Worm (Caenorhabditis elegans) whole organism, L2 larva: ENCODE measurements around the gene aakg-4.

Experiments used
- C34F6.9 ChIP-seq: fragments of 150-350 bp; optimal IDR thresholded peaks from 2 replicates; lab custom pipeline; 2014; ENCODE audit warnings: missing biosample characterization, missing genetic modification characterization
- F13H6.1 ChIP-seq: sonication (generic microtip); optimal IDR thresholded peaks from 2 replicates; lab custom pipeline; 2016; ENCODE audit warnings: missing genetic modification characterization, missing compliant biosample characterization
- R02D3.7 ChIP-seq: fragments of 150-350 bp; optimal IDR thresholded peaks from 2 replicates; lab custom pipeline; 2014; ENCODE audit warnings: missing biosample characterization, missing genetic modification characterization
- Y55F3AM.14 ChIP-seq: fragments of 200-800 bp; sonication (Bioruptor generic); optimal IDR thresholded peaks from 2 replicates; lab custom pipeline; 2018; ENCODE audit warnings: mild to moderate bottlenecking, missing genetic modification characterization, missing compliant biosample characterization
- ZK546.5 ChIP-seq: sonication (generic microtip); optimal IDR thresholded peaks from 2 replicates; lab custom pipeline; 2017; ENCODE audit warnings: missing biosample characterization, missing genetic modification characterization
- alr-1 ChIP-seq: fragments of 150-350 bp; optimal IDR thresholded peaks from 2 replicates; lab custom pipeline; 2014; ENCODE audit warnings: missing biosample characterization, missing genetic modification characterization
- ama-1 ChIP-seq: fragments of 150-350 bp; optimal IDR thresholded peaks from 2 replicates; lab custom pipeline; 2018; ENCODE audit warnings: inconsistent platforms
- blmp-1 ChIP-seq: sonication (generic microtip); optimal IDR thresholded peaks from 2 replicates; lab custom pipeline; 2017; ENCODE audit warnings: missing genetic modification characterization, mild to moderate bottlenecking, missing compliant biosample characterization, antibody characterized with exemption, moderate library complexity; ENCODE audit not compliant: insufficient read depth
- ceh-16 ChIP-seq: fragments of 150-350 bp; optimal IDR thresholded peaks from 2 replicates; lab custom pipeline; 2014; ENCODE audit warnings: missing biosample characterization, missing genetic modification characterization
- crh-2 ChIP-seq: sonication (generic microtip); optimal IDR thresholded peaks from 2 replicates; lab custom pipeline; 2017; ENCODE audit warnings: missing biosample characterization, missing genetic modification characterization
- dmd-4 ChIP-seq: sonication (generic microtip); optimal IDR thresholded peaks from 2 replicates; lab custom pipeline; 2017; ENCODE audit warnings: missing biosample characterization, missing genetic modification characterization
- egl-27 ChIP-seq: sonication (generic microtip); optimal IDR thresholded peaks from 3 replicates; lab custom pipeline; 2017; ENCODE audit warnings: missing biosample characterization, missing genetic modification reagents, missing genetic modification characterization
- elt-1 ChIP-seq: fragments of 150-350 bp; optimal IDR thresholded peaks from 2 replicates; lab custom pipeline; 2014; ENCODE audit warnings: missing biosample characterization, missing genetic modification characterization
- elt-3 ChIP-seq: sonication (generic microtip); optimal IDR thresholded peaks from 2 replicates; lab custom pipeline; 2017; ENCODE audit warnings: missing biosample characterization, missing genetic modification characterization
- fos-1 ChIP-seq: fragments of 150-350 bp; optimal IDR thresholded peaks from 2 replicates; lab custom pipeline; 2014; ENCODE audit warnings: missing biosample characterization, missing genetic modification characterization
- gmeb-1 ChIP-seq: fragments of 150-350 bp; optimal IDR thresholded peaks from 2 replicates; lab custom pipeline; 2014; ENCODE audit warnings: missing biosample characterization, missing genetic modification characterization
- lin-11 ChIP-seq: fragments of 150-350 bp; sonication (generic microtip); optimal IDR thresholded peaks from 2 replicates; lab custom pipeline; 2014; ENCODE audit warnings: missing biosample characterization, missing genetic modification characterization, inconsistent platforms, mixed read lengths
- lin-13 ChIP-seq: fragments of 150-350 bp; optimal IDR thresholded peaks from 2 replicates; lab custom pipeline; 2014; ENCODE audit warnings: missing biosample characterization, missing genetic modification reagents, missing genetic modification characterization
- lin-39 ChIP-seq: fragments of 150-350 bp; optimal IDR thresholded peaks from 2 replicates; lab custom pipeline; 2014; ENCODE audit warnings: missing biosample characterization, missing genetic modification reagents, missing genetic modification characterization
- mdl-1 ChIP-seq, 2 experiments: fragments of 150-350 bp in 1 of 2; sonication (generic microtip) in 1 of 2; optimal IDR thresholded peaks; 2 replicates each; lab custom pipeline; 2017; ENCODE audit warnings: missing biosample characterization in 2 of 2, missing genetic modification characterization in 2 of 2
- nhr-10 ChIP-seq: sonication (generic microtip); optimal IDR thresholded peaks from 2 replicates; lab custom pipeline; 2017; ENCODE audit warnings: missing biosample characterization, missing genetic modification characterization
- nhr-11 ChIP-seq: fragments of 150-350 bp; optimal IDR thresholded peaks from 2 replicates; lab custom pipeline; 2014; ENCODE audit warnings: missing biosample characterization, missing genetic modification characterization
- nhr-12 ChIP-seq: fragments of 150-350 bp; optimal IDR thresholded peaks from 2 replicates; lab custom pipeline; 2014; ENCODE audit warnings: missing biosample characterization, missing genetic modification characterization
- nhr-129 ChIP-seq: fragments of 150-350 bp; optimal IDR thresholded peaks from 2 replicates; lab custom pipeline; 2014; ENCODE audit warnings: missing biosample characterization, missing genetic modification characterization
- nhr-21 ChIP-seq: fragments of 150-350 bp; optimal IDR thresholded peaks from 2 replicates; lab custom pipeline; 2014; ENCODE audit warnings: missing biosample characterization, missing genetic modification characterization
- nhr-23 ChIP-seq: fragments of 150-350 bp; optimal IDR thresholded peaks from 2 replicates; lab custom pipeline; 2014; ENCODE audit warnings: missing biosample characterization, missing genetic modification reagents, missing genetic modification characterization
- nhr-237 ChIP-seq: fragments of 150-350 bp; optimal IDR thresholded peaks from 2 replicates; lab custom pipeline; 2014; ENCODE audit warnings: missing biosample characterization, missing genetic modification characterization
- nhr-25 ChIP-seq: fragments of 150-350 bp; sonication (generic microtip); optimal IDR thresholded peaks from 3 replicates; lab custom pipeline; 2014; ENCODE audit warnings: missing biosample characterization, missing genetic modification characterization
- nhr-6 ChIP-seq: fragments of 150-350 bp; optimal IDR thresholded peaks from 2 replicates; lab custom pipeline; 2014; ENCODE audit warnings: missing biosample characterization, missing genetic modification characterization
- nhr-77 ChIP-seq: fragments of 150-350 bp; optimal IDR thresholded peaks from 2 replicates; lab custom pipeline; 2014; ENCODE audit warnings: missing biosample characterization, missing genetic modification characterization
- peb-1 ChIP-seq: fragments of 150-350 bp; optimal IDR thresholded peaks from 2 replicates; lab custom pipeline; 2014; ENCODE audit warnings: missing biosample characterization, missing genetic modification characterization
- skn-1 ChIP-seq: sonication (generic microtip); optimal IDR thresholded peaks from 2 replicates; lab custom pipeline; 2017; ENCODE audit warnings: missing biosample characterization, missing genetic modification characterization
- sma-3 ChIP-seq: sonication (generic microtip); optimal IDR thresholded peaks from 2 replicates; lab custom pipeline; 2016; ENCODE audit warnings: missing genetic modification reagents, missing genetic modification characterization, missing compliant biosample characterization
- sma-9 ChIP-seq, 2 experiments: fragments of 150-350 bp in 1 of 2; sonication (generic microtip) in 1 of 2; optimal IDR thresholded peaks; 2 replicates each; lab custom pipeline; 2014 to 2016; ENCODE audit warnings: missing genetic modification characterization in 2 of 2, mild to moderate bottlenecking in 1 of 2, missing biosample characterization in 1 of 2, missing compliant biosample characterization in 1 of 2, missing genetic modification reagents in 1 of 2, moderate library complexity in 1 of 2
- unc-39 ChIP-seq: fragments of 150-350 bp; optimal IDR thresholded peaks from 2 replicates; lab custom pipeline; 2014; ENCODE audit warnings: missing biosample characterization, missing genetic modification characterization
- unc-55 ChIP-seq: fragments of 150-350 bp; sonication (generic microtip); optimal IDR thresholded peaks from 3 replicates; lab custom pipeline; 2014; ENCODE audit warnings: missing biosample characterization, missing genetic modification reagents, missing genetic modification characterization
- unc-62 ChIP-seq: fragments of 150-350 bp; optimal IDR thresholded peaks from 2 replicates; lab custom pipeline; 2014; ENCODE audit warnings: missing biosample characterization, missing genetic modification reagents, missing genetic modification characterization
- ztf-11 ChIP-seq: sonication (generic microtip); optimal IDR thresholded peaks from 2 replicates; lab custom pipeline; 2017; ENCODE audit warnings: missing biosample characterization, missing genetic modification characterization
- ztf-4 ChIP-seq: fragments of 150-350 bp; optimal IDR thresholded peaks from 2 replicates; lab custom pipeline; 2014; ENCODE audit warnings: missing biosample characterization, missing genetic modification characterization

Gene aakg-4

DNA sequence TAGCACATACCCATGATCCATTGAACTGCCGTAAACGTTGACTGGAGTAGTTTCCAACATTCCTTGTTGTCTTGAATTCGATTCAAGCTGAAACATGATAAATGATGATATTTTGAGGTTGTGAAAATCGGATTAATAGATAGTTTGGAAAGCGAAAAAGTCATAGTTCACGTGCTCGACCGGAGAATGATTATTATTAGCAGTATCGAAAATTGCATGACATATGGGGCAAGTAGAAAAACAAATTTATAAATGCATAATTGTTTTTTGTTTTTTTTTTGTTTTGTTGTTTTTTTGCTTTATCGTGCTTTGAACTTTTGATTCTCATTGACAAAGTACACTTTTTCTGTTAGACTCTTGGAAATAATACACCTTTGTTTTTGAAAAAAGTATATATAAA lies at the start of gene aakg-4:
Gene aakg-4 (minus strand): TSS at position 101 of the 400 bp plus-strand sequence.
- TF ChIP-seq nhr-237 (tag; lab: Kevin White, UChicago), result no peak
- no peak for TF ChIP-seq R02D3.7 (tag; lab: Kevin White, UChicago)
- no peak for TF ChIP-seq F13H6.1 (tag; lab: Kevin White, UChicago)
- TF ChIP-seq ztf-4 (tag; lab: Kevin White, UChicago), result no peak
- TF ChIP-seq fos-1 (tag; lab: Kevin White, UChicago), result no peak
- TF ChIP-seq elt-3 (tag; lab: Kevin White, UChicago), result no peak
- TF ChIP-seq elt-1 (tag; lab: Kevin White, UChicago), result no peak
- TF ChIP-seq unc-55 (GFP tag; lab: Kevin White, UChicago), result no peak
- no peak for TF ChIP-seq nhr-23 (tag; lab: Kevin White, UChicago)
- no peak for TF ChIP-seq ztf-11
- no peak for TF ChIP-seq C34F6.9 (tag; lab: Kevin White, UChicago)
- no peak for TF ChIP-seq gmeb-1 (tag; lab: Kevin White, UChicago)
- no peak for TF ChIP-seq dmd-4 (tag; lab: Kevin White, UChicago)
- TF ChIP-seq nhr-129 (tag; lab: Kevin White, UChicago), result no peak
- no peak for TF ChIP-seq ama-1

DNA sequence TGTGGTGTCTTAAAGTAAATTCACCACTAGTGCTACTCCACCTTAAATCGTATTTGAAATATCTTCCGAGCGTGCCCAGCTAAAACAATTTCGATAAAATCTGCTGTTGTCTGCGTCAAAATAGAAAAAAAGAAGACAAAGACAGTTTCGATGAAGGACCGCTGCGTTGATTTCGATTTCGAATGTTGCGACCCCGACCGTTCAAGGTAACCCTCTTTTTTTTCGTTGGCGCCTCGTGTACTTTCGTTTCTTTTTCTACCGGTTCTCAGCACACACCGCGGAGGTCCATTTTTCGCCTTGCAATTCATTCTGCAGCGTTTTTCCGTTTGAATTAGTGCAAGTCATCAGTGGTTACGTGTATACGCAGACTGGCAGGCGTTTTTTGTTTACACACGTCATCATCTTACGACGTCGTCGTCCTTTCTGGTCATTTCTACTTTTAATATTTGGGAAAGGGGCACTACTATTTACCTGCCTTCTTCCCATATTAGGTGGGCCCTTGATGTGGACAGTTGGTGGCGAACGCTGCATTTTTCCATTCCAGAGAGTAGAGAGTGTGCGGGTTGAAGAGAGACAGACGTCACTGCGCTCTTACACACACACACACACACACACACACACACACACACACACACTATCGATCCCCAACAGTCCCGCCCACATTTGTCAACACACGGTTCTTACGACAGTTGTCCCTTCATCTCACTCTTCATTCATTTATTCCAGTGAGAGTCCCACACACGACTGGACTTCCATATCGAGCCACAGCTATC lies 49.1 kb upstream of the aakg-4 start:
- no peak for TF ChIP-seq unc-39
- TF ChIP-seq blmp-1 (tag; lab: Kevin White, UChicago), result peak; percentile 85
- TF ChIP-seq nhr-25 (tag; lab: Kevin White, UChicago), result peak; percentile 83
- TF ChIP-seq nhr-11 (tag; lab: Kevin White, UChicago), result no peak
- TF ChIP-seq F13H6.1 (tag; lab: Kevin White, UChicago), result peak; percentile 43
- peak; percentile 47 for TF ChIP-seq sma-9 (GFP tag; optimal IDR thresholded peaks at IDR 0.05; lab: Kevin White, UChicago)
- TF ChIP-seq sma-9 (tag; optimal IDR thresholded peaks at IDR 0.05; lab: Kevin White, UChicago), result no peak
- peak; percentile 28 for TF ChIP-seq nhr-129 (tag; lab: Kevin White, UChicago)

DNA sequence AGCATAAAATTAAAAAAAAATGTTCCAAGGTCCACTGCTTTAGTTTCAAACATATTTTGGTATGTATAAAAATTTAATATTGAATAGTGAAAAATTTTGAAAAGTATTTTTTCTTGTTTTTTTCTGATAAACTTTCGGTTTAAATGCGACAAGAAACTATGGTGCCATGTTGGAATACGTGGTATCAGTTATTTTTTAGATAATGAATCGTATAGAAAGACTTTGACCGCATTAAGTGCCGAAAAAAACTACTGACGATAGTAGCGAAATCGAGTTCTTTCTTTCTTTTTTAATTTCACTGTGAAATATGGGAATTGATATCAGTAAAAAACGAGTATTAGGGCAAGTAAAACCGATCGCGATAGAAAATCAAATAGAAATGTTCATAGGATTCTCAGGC lies 46.8 kb upstream of the aakg-4 start, which contains the start of gene T24D8.6:
Gene T24D8.6 (minus strand): TSS at position 101 of the 400 bp plus-strand sequence.
- TF ChIP-seq egl-27 (tag; lab: Kevin White, UChicago) (no peak), nhr-10 (tag; lab: Kevin White, UChicago) (no peak), unc-55 (GFP tag; lab: Kevin White, UChicago) (no peak), nhr-6 (tag; lab: Kevin White, UChicago) (no peak), nhr-21 (tag; lab: Kevin White, UChicago) (no peak), Y55F3AM.14 (GFP tag; lab: Kevin White, UChicago) (no peak), nhr-12 (no peak), F13H6.1 (tag; lab: Kevin White, UChicago) (no peak), lin-39 (tag; lab: Kevin White, UChicago) (no peak), mdl-1 (tag; optimal IDR thresholded peaks at IDR 0.05; lab: Kevin White, UChicago) (no peak), lin-11 (no peak), elt-3 (tag; lab: Kevin White, UChicago) (no peak), nhr-129 (tag; lab: Kevin White, UChicago) (no peak), nhr-25 (tag; lab: Kevin White, UChicago) (no peak), dmd-4 (tag; lab: Kevin White, UChicago) (no peak), crh-2 (tag; lab: Kevin White, UChicago) (no peak), nhr-77 (tag; lab: Kevin White, UChicago) (no peak), gmeb-1 (tag; lab: Kevin White, UChicago) (no peak)
- TF ChIP-seq, all 48 proteins: peak for 0

DNA sequence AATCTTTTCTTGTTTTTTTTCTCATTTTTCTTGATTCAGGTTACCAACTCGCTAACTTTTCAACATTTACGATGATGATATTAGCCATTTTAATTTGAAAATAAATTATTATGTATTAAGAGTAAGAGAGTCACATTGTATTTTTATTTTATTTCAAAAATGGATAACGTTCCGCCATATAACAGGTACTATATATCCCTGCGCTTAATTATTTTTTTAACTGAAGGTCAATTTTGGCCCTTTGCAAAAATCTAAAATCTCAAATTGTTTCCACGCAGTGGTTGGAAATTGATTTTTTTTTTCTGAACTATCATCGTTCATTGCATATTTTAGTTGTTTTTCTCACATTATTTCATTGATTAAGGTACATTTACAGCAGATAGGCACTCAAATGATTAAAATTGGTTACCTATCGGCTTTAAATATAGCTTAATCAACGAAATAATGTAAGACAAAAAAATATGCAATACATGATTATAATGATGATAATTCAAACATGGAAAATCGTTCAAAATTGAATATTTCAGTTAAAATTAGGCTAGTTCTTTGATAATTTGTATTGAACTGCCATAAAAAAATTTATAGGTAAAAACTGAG lies 45.7 kb upstream of the aakg-4 start:
- TF ChIP-seq egl-27 (tag; lab: Kevin White, UChicago) (peak; percentile 92), lin-13 (peak; percentile 94), ztf-11 (no peak), unc-39 (no peak), nhr-77 (tag; lab: Kevin White, UChicago) (peak; percentile 93), ZK546.5 (tag; lab: Kevin White, UChicago) (peak; percentile 51), ceh-16 (tag; lab: Kevin White, UChicago) (no peak), sma-3 (GFP tag; lab: Kevin White, UChicago) (peak; percentile 95), ama-1 (no peak), nhr-23 (tag; lab: Kevin White, UChicago) (no peak), F13H6.1 (tag; lab: Kevin White, UChicago) (peak; percentile 84), mdl-1 (tag; optimal IDR thresholded peaks at IDR 0.05; lab: Kevin White, UChicago) (peak; percentile 34 to 64), unc-62 (GFP tag; lab: Kevin White, UChicago) (no peak), dmd-4 (tag; lab: Kevin White, UChicago) (peak; percentile 76), elt-1 (tag; lab: Kevin White, UChicago) (no peak), ztf-4 (tag; lab: Kevin White, UChicago) (peak; percentile 69), Y55F3AM.14 (GFP tag; lab: Kevin White, UChicago) (peak; percentile 53), peb-1 (no peak), alr-1 (no peak), sma-9 (GFP tag; optimal IDR thresholded peaks at IDR 0.05; lab: Kevin White, UChicago) (peak; percentile 85), sma-9 (tag; optimal IDR thresholded peaks at IDR 0.05; lab: Kevin White, UChicago) (no peak), lin-39 (tag; lab: Kevin White, UChicago) (no peak), nhr-21 (tag; lab: Kevin White, UChicago) (peak; percentile 97), skn-1 (tag; lab: Kevin White, UChicago) (peak; percentile 86), nhr-237 (tag; lab: Kevin White, UChicago) (peak; percentile 90), nhr-6 (tag; lab: Kevin White, UChicago) (peak; percentile 89), nhr-10 (tag; lab: Kevin White, UChicago) (peak; percentile 91), nhr-25 (tag; lab: Kevin White, UChicago) (peak; percentile 97), unc-55 (GFP tag; lab: Kevin White, UChicago) (peak; percentile 58)
